Worm (Caenorhabditis elegans): ENCODE data around the gene Y5H2A.4.

Gene Y5H2A.4

ce11 chrV:2235848-2236247, 38.3 kb downstream of the Y5H2A.4 start, which contains the start of gene cyp-33C4 (continued):
- TF ChIP-seq ZK546.5 (tag; optimal IDR thresholded peaks at IDR 0.05) (no peak), fos-1 (tag; optimal IDR thresholded peaks at IDR 0.05) (peak; percentile 31), ceh-82 (tag; optimal IDR thresholded peaks at IDR 0.05) (no peak), unc-55 (GFP tag; optimal IDR thresholded peaks at IDR 0.05) (peak; percentile 34), dmd-4 (tag; optimal IDR thresholded peaks at IDR 0.05) (no peak), zag-1 (tag; optimal IDR thresholded peaks at IDR 0.05) (no peak), mdl-1 (tag; optimal IDR thresholded peaks at IDR 0.05) (no peak), elt-3 (tag; optimal IDR thresholded peaks at IDR 0.05) (no peak), unc-62 (GFP tag; optimal IDR thresholded peaks at IDR 0.05) (no peak), aly-2 (tag; optimal IDR thresholded peaks at IDR 0.05) (no peak), gmeb-1 (tag; optimal IDR thresholded peaks at IDR 0.05) (peak; percentile 3), sma-9 (GFP tag; optimal IDR thresholded peaks at IDR 0.05) (peak; percentile 32), sma-9 (tag; optimal IDR thresholded peaks at IDR 0.05) (no peak), elt-1 (tag; optimal IDR thresholded peaks at IDR 0.05) (no peak), egl-27 (tag; optimal IDR thresholded peaks at IDR 0.05) (no peak), mab-5 (tag; optimal IDR thresholded peaks at IDR 0.05) (no peak), nhr-237 (tag; optimal IDR thresholded peaks at IDR 0.05) (no peak), F13H6.1 (tag; optimal IDR thresholded peaks at IDR 0.05) (no peak), nhr-21 (tag; optimal IDR thresholded peaks at IDR 0.05) (no peak)

- no peak for TF ChIP-seq lin-13 (GFP tag; optimal IDR thresholded peaks at IDR 0.05)
- no peak for TF ChIP-seq dmd-4 (tag; optimal IDR thresholded peaks at IDR 0.05)
- no peak for TF ChIP-seq elt-1 (tag; optimal IDR thresholded peaks at IDR 0.05)
Measured at ce11 chrV:2233177-2233576, 41.0 kb downstream of the Y5H2A.4 start, which contains the start of gene nhr-96. Gene nhr-96, plus strand, starts transcription at chrV:2233477.

- TF ChIP-seq crh-2 (tag; optimal IDR thresholded peaks at IDR 0.05): peak; percentile 38
- peak; percentile 34 for TF ChIP-seq C34F6.9 (tag; optimal IDR thresholded peaks at IDR 0.05)
- TF ChIP-seq nhr-25 (tag; optimal IDR thresholded peaks at IDR 0.05): no peak
- no peak for TF ChIP-seq zag-1 (tag; optimal IDR thresholded peaks at IDR 0.05)
- TF ChIP-seq nhr-12 (tag; optimal IDR thresholded peaks at IDR 0.05): no peak
- TF ChIP-seq fos-1 (tag; optimal IDR thresholded peaks at IDR 0.05): peak; percentile 4
Measured at ce11 chrV:2230912-2231311, 43.2 kb downstream of the Y5H2A.4 start, which contains the start of gene nhr-134. Gene nhr-134, plus strand, starts transcription at chrV:2231223.

- no peak for TF ChIP-seq fos-1 (tag; optimal IDR thresholded peaks at IDR 0.05)
- no peak for TF ChIP-seq nhr-10 (tag; optimal IDR thresholded peaks at IDR 0.05)
- TF ChIP-seq nhr-129 (tag; optimal IDR thresholded peaks at IDR 0.05): no peak
- TF ChIP-seq mab-5 (tag; optimal IDR thresholded peaks at IDR 0.05): no peak
- TF ChIP-seq Y55F3AM.14 (GFP tag; optimal IDR thresholded peaks at IDR 0.05): no peak
- TF ChIP-seq nhr-6 (tag; optimal IDR thresholded peaks at IDR 0.05): no peak
- TF ChIP-seq dmd-4 (tag; optimal IDR thresholded peaks at IDR 0.05): no peak
- no peak for TF ChIP-seq F13H6.1 (tag; optimal IDR thresholded peaks at IDR 0.05)
- no peak for TF ChIP-seq nhr-12 (tag; optimal IDR thresholded peaks at IDR 0.05)
- no peak for TF ChIP-seq nhr-11 (tag; optimal IDR thresholded peaks at IDR 0.05)
- no peak for TF ChIP-seq unc-39 (tag; optimal IDR thresholded peaks at IDR 0.05)
- TF ChIP-seq ama-1 (optimal IDR thresholded peaks at IDR 0.05): no peak
- no peak for TF ChIP-seq crh-2 (tag; optimal IDR thresholded peaks at IDR 0.05)
- TF ChIP-seq nhr-237 (tag; optimal IDR thresholded peaks at IDR 0.05): no peak
- no peak for TF ChIP-seq unc-62 (GFP tag; optimal IDR thresholded peaks at IDR 0.05)
- no peak for TF ChIP-seq gmeb-1 (tag; optimal IDR thresholded peaks at IDR 0.05)
- no peak for TF ChIP-seq sma-3 (GFP tag; optimal IDR thresholded peaks at IDR 0.05)
- no peak for TF ChIP-seq ZK546.5 (tag; optimal IDR thresholded peaks at IDR 0.05)
- no peak for TF ChIP-seq skn-1 (tag; optimal IDR thresholded peaks at IDR 0.05)
Measured at ce11 chrV:2228781-2229180, 45.4 kb downstream of the Y5H2A.4 start, which contains the start of gene nhr-126. Gene nhr-126, plus strand, starts transcription at chrV:2229081.

- TF ChIP-seq mab-5 (tag; optimal IDR thresholded peaks at IDR 0.05) (no peak), lin-13 (GFP tag; optimal IDR thresholded peaks at IDR 0.05) (no peak), blmp-1 (tag; optimal IDR thresholded peaks at IDR 0.05; ENCODE audit: insufficient read depth) (no peak), sem-4 (tag; optimal IDR thresholded peaks at IDR 0.05) (no peak), gmeb-1 (tag; optimal IDR thresholded peaks at IDR 0.05) (no peak), crh-2 (tag; optimal IDR thresholded peaks at IDR 0.05) (no peak), nhr-129 (tag; optimal IDR thresholded peaks at IDR 0.05) (no peak), nhr-23 (tag; optimal IDR thresholded peaks at IDR 0.05) (no peak), unc-62 (GFP tag; optimal IDR thresholded peaks at IDR 0.05) (no peak), skn-1 (tag; optimal IDR thresholded peaks at IDR 0.05) (no peak), dmd-4 (tag; optimal IDR thresholded peaks at IDR 0.05) (no peak), ceh-16 (tag; optimal IDR thresholded peaks at IDR 0.05) (no peak), F13H6.1 (tag; optimal IDR thresholded peaks at IDR 0.05) (no peak), elt-3 (tag; optimal IDR thresholded peaks at IDR 0.05) (no peak)
Measured at ce11 chrV:2226903-2227302, 47.2 kb downstream of the Y5H2A.4 start, which contains the start of gene nhr-18. Gene nhr-18, plus strand, starts transcription at chrV:2227203.

All from whole organism, L2 larva.